Worm (Caenorhabditis elegans) whole organism, late embryonic: Measurements from ENCODE around the gene col-164.

Experiments used
- K02D7.2 ChIP-seq: sonication (generic microtip); optimal IDR thresholded peaks from 2 replicates; lab custom pipeline; 2017; ENCODE audit warnings: mild to moderate bottlenecking, missing genetic modification characterization, missing compliant biosample characterization
- T23F11.4 ChIP-seq: fragments of 200-800 bp; sonication (Bioruptor generic); optimal IDR thresholded peaks from 2 replicates; lab custom pipeline; 2018; ENCODE audit warnings: mild to moderate bottlenecking, missing genetic modification characterization, missing compliant biosample characterization
- ahr-1 ChIP-seq: sonication (generic microtip); optimal IDR thresholded peaks from 2 replicates; lab custom pipeline; 2016; ENCODE audit warnings: missing genetic modification characterization, missing compliant biosample characterization
- ceh-14 ChIP-seq: sonication (generic microtip); optimal IDR thresholded peaks from 2 replicates; lab custom pipeline; 2016; ENCODE audit warnings: missing genotype, missing genetic modification characterization, missing compliant biosample characterization
- ceh-18 ChIP-seq: sonication (generic microtip); optimal IDR thresholded peaks from 2 replicates; lab custom pipeline; 2016; ENCODE audit warnings: missing genetic modification characterization, missing compliant biosample characterization
- ceh-24 ChIP-seq: sonication (generic microtip); optimal IDR thresholded peaks from 2 replicates; lab custom pipeline; 2016; ENCODE audit warnings: mild to moderate bottlenecking, missing genetic modification characterization, missing compliant biosample characterization
- ceh-34 ChIP-seq: sonication (generic microtip); optimal IDR thresholded peaks from 2 replicates; lab custom pipeline; 2016; ENCODE audit warnings: mild to moderate bottlenecking, missing genetic modification characterization, missing compliant biosample characterization
- ceh-48 ChIP-seq: sonication (generic microtip); optimal IDR thresholded peaks from 2 replicates; lab custom pipeline; 2016; ENCODE audit warnings: missing genetic modification characterization, inconsistent platforms, missing compliant biosample characterization
- ceh-6 ChIP-seq: fragments of 200-800 bp; sonication (Bioruptor generic); optimal IDR thresholded peaks from 2 replicates; lab custom pipeline; 2018; ENCODE audit warnings: mild to moderate bottlenecking, missing genetic modification characterization, missing compliant biosample characterization
- dve-1 ChIP-seq: sonication (generic microtip); optimal IDR thresholded peaks from 2 replicates; lab custom pipeline; 2017; ENCODE audit warnings: antibody characterized with exemption, mild to moderate bottlenecking, missing genetic modification characterization, missing compliant biosample characterization
- ets-4 ChIP-seq: sonication (generic microtip); optimal IDR thresholded peaks from 2 replicates; lab custom pipeline; 2016; ENCODE audit warnings: missing genetic modification characterization, missing compliant biosample characterization
- eyg-1 ChIP-seq: sonication (generic microtip); optimal IDR thresholded peaks from 2 replicates; lab custom pipeline; 2016; ENCODE audit warnings: missing genotype, missing genetic modification characterization, missing compliant biosample characterization
- fax-1 ChIP-seq: sonication (generic microtip); optimal IDR thresholded peaks from 2 replicates; lab custom pipeline; 2016; ENCODE audit warnings: missing genotype, missing genetic modification characterization, missing compliant biosample characterization
- fkh-10 ChIP-seq: fragments of 150-350 bp; optimal IDR thresholded peaks from 2 replicates; lab custom pipeline; 2014; ENCODE audit warnings: missing biosample characterization, missing genetic modification reagents, missing genetic modification characterization
- fkh-6 ChIP-seq: sonication (generic microtip); optimal IDR thresholded peaks from 2 replicates; lab custom pipeline; 2016; ENCODE audit warnings: missing genetic modification characterization, missing compliant biosample characterization
- gmeb-2 ChIP-seq: sonication (generic microtip); optimal IDR thresholded peaks from 2 replicates; lab custom pipeline; 2016; ENCODE audit warnings: missing genetic modification characterization, inconsistent platforms, missing compliant biosample characterization
- hlh-13 ChIP-seq: fragments of 200-800 bp; sonication (Bioruptor generic); optimal IDR thresholded peaks from 2 replicates; lab custom pipeline; 2018; ENCODE audit warnings: mild to moderate bottlenecking, missing genetic modification characterization, missing compliant biosample characterization
- hlh-15 ChIP-seq: sonication (generic microtip); optimal IDR thresholded peaks from 2 replicates; lab custom pipeline; 2016; ENCODE audit warnings: missing genetic modification characterization, missing compliant biosample characterization
- hlh-30 ChIP-seq: sonication (generic microtip); optimal IDR thresholded peaks from 2 replicates; lab custom pipeline; 2017; ENCODE audit warnings: antibody characterized with exemption, missing genetic modification characterization, missing compliant biosample characterization; ENCODE audit not compliant: insufficient read depth
- lin-11 ChIP-seq: fragments of 200-800 bp; sonication (Bioruptor generic); optimal IDR thresholded peaks from 2 replicates; lab custom pipeline; 2018; ENCODE audit warnings: mild to moderate bottlenecking, missing genetic modification characterization, missing compliant biosample characterization
- mec-3 ChIP-seq: sonication (generic microtip); optimal IDR thresholded peaks from 2 replicates; lab custom pipeline; 2016; ENCODE audit warnings: borderline replicate concordance, missing genetic modification characterization, missing compliant biosample characterization
- npax-4 ChIP-seq: sonication (generic microtip); optimal IDR thresholded peaks from 2 replicates; lab custom pipeline; 2016; ENCODE audit warnings: missing genetic modification characterization, missing compliant biosample characterization
- odd-2 ChIP-seq: sonication (generic microtip); optimal IDR thresholded peaks from 2 replicates; lab custom pipeline; 2017; ENCODE audit warnings: antibody characterized with exemption, mild to moderate bottlenecking, missing genetic modification characterization, missing compliant biosample characterization
- pag-3 ChIP-seq: sonication (generic microtip); optimal IDR thresholded peaks from 2 replicates; lab custom pipeline; 2016; ENCODE audit warnings: missing compliant biosample characterization, missing genetic modification characterization, borderline replicate concordance
- pat-9 ChIP-seq: fragments of 200-800 bp; sonication (Bioruptor generic); optimal IDR thresholded peaks from 2 replicates; lab custom pipeline; 2018; ENCODE audit warnings: mild to moderate bottlenecking, missing genetic modification characterization, moderate library complexity, missing compliant biosample characterization
- pha-2 ChIP-seq: sonication (generic microtip); optimal IDR thresholded peaks from 2 replicates; lab custom pipeline; 2017; ENCODE audit warnings: mild to moderate bottlenecking, missing genetic modification characterization, missing compliant biosample characterization
- pha-4 ChIP-seq: fragments of 150-350 bp; optimal IDR thresholded peaks from 2 replicates; lab custom pipeline; 2018; ENCODE audit warnings: missing biosample characterization, missing genetic modification reagents, missing genetic modification characterization
- pros-1 ChIP-seq: fragments of 150-350 bp; optimal IDR thresholded peaks from 2 replicates; lab custom pipeline; 2014; ENCODE audit warnings: missing biosample characterization, missing genetic modification reagents, missing genetic modification characterization
- sox-2 ChIP-seq: fragments of 200-800 bp; sonication (Bioruptor generic); IDR thresholded peaks from 2 replicates; pipeline ENCODE4 v1.3.6; 2022; ENCODE audit warnings: missing genetic modification reagents, missing genetic modification characterization, missing compliant biosample characterization
- ttx-3 ChIP-seq: sonication (generic microtip); optimal IDR thresholded peaks from 2 replicates; lab custom pipeline; 2016; ENCODE audit warnings: missing genetic modification reagents, missing genetic modification characterization, missing compliant biosample characterization
- unc-42 ChIP-seq: sonication (generic microtip); optimal IDR thresholded peaks from 2 replicates; lab custom pipeline; 2016; ENCODE audit warnings: missing genotype, missing genetic modification characterization, missing compliant biosample characterization
- zip-5 ChIP-seq: sonication (generic microtip); optimal IDR thresholded peaks from 2 replicates; lab custom pipeline; 2016; ENCODE audit warnings: missing genetic modification characterization, missing compliant biosample characterization

Gene col-164

DNA sequence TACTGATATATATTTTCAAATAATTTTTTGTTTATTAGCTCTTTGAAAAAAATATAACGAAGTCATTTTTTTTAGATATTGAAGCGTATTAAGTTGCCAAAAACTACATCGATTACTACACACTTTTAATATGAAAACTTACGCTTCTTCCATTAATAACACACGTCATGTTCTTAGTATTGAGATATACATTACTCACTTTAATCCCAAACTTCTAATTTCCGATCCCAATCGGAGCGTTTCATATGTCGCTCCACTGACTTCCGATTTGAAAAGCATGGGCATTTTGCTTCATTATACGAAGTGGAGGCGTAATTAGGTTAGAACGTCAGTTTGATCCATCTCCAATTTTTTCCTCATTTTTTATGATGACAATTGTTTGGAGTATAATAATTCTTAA is 14.4 kb upstream of the col-164 start:
- TF ChIP-seq ahr-1 (tag; lab: Kevin White, UChicago) (no peak), unc-42 (tag; lab: Kevin White, UChicago) (no peak), ets-4 (tag; lab: Kevin White, UChicago) (no peak), ceh-24 (no peak), pha-4 (tag; lab: Kevin White, UChicago) (no peak), T23F11.4 (GFP tag; lab: Kevin White, UChicago) (no peak), K02D7.2 (no peak), odd-2 (tag; lab: Kevin White, UChicago) (no peak), ceh-14 (tag; lab: Kevin White, UChicago) (no peak), fax-1 (tag; lab: Kevin White, UChicago) (no peak)

DNA sequence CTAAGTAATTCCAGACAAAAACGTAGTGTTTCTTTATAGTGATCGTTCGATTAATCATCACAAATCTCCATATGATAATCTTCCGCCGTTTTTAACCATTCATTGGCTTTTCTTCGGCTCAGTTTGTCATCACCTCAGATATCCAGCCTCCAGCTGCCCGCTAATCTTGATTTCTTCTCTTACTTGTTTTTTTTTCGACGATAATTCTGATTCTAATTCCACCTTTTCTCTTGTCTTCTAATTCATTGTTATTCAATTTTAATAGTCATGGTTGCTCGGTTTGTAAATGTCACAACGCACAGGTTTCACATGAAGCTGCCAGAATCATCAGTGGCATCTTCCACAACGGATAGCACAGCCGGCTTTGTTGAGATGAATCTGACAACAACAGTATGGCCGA is 13.7 kb upstream of the col-164 start, which contains the start of gene F49H12.4:
Gene F49H12.4, plus strand, starts transcription at position 301 of the 400 bp plus-strand sequence.
- TF ChIP-seq hlh-13 (GFP tag; lab: Kevin White, UChicago): no peak
- no peak for TF ChIP-seq ttx-3 (tag; lab: Kevin White, UChicago)
- TF ChIP-seq, all 69 proteins: peak for 0

DNA sequence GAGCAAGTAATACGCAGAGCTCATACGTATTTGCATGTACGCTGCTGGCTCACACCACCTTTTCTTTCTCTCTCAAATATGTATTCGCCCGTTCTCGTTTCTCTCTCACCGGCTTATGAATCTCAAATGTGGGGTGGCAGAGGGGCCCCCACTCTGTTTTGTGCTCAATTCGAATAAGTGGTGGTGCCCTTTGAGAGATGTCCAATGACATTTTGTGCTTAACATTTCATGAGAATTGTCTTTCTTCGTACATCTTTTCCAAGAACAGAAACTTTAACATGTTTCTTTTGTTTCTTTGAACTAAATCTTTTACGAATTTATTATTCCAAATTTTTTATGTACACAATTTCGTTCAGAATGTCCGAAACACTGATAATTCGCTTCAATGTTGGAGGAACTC is 9.2 kb upstream of the col-164 start, which contains the start of gene F49H12.3:
Gene F49H12.3, plus strand, starts transcription at position 357 of the 400 bp plus-strand sequence.
- no peak for TF ChIP-seq unc-42 (tag; lab: Kevin White, UChicago)
- no peak for TF ChIP-seq npax-4
- no peak for TF ChIP-seq dve-1 (tag; lab: Kevin White, UChicago)
- no peak for TF ChIP-seq pat-9 (tag; lab: Kevin White, UChicago)

DNA sequence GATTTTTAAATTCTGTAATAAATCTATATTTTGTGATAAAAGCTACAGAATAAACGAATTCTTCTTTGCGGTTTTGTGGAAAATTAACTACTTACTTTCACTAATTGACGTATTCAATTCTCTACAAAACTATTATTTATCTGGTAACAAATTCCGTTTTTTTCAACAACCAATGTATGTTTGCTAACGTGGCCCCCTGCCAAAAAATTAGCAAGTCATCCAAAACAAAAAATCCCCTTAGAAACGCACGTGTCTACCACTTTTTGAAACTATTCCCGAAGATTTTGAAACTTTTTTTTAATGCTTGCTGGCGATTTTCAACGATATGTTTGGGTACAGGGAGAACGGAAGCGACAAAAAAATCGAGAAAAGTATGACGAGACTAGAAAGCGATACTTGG is 8.3 kb upstream of the col-164 start, which contains the start of gene F49H12.2:
Gene F49H12.2, plus strand, starts transcription at position 301 of the 400 bp plus-strand sequence.
- TF ChIP-seq hlh-13 (GFP tag; lab: Kevin White, UChicago): no peak
- TF ChIP-seq pros-1 (tag; lab: Kevin White, UChicago): no peak
- no peak for TF ChIP-seq ceh-6 (GFP tag; lab: Kevin White, UChicago)
- TF ChIP-seq mec-3 (tag; lab: Kevin White, UChicago): no peak
- no peak for TF ChIP-seq pha-2 (tag; lab: Kevin White, UChicago)
- TF ChIP-seq sox-2: no peak
- TF ChIP-seq eyg-1 (tag; lab: Kevin White, UChicago): no peak
- no peak for TF ChIP-seq pag-3 (tag; lab: Kevin White, UChicago)
- TF ChIP-seq fkh-6 (tag; lab: Kevin White, UChicago): no peak
- no peak for TF ChIP-seq ceh-34
- TF ChIP-seq gmeb-2 (tag; lab: Kevin White, UChicago): no peak
- no peak for TF ChIP-seq lin-11
- TF ChIP-seq hlh-15 (tag; lab: Kevin White, UChicago): no peak
- TF ChIP-seq unc-42 (tag; lab: Kevin White, UChicago): no peak
- TF ChIP-seq ceh-18 (tag; lab: Kevin White, UChicago): no peak
- TF ChIP-seq ceh-14 (tag; lab: Kevin White, UChicago): no peak
- no peak for TF ChIP-seq hlh-30 (tag; lab: Kevin White, UChicago)
- no peak for TF ChIP-seq zip-5 (tag; lab: Kevin White, UChicago)

DNA sequence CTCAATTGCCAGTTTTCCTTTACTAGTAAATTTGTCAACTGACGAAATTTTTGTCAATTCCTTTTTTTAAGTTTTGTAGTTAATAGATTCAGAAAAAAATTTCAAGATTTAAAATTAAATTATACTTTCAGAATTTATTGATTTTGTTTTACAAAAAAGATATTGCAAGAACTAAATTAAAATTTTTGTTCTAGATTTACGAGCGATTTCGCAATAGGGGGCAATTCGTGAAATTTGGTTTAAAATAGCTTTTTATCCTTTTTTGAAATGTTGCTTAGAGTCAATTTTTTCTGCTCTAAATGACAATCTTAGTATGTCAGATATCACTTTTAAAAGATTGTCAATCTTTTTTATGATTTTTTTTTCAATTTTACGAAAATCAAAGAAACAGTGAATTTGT is 7.8 kb upstream of the col-164 start:
- TF ChIP-seq fkh-10 (GFP tag; lab: Kevin White, UChicago): no peak
- TF ChIP-seq sox-2: no peak
- TF ChIP-seq ceh-48 (tag; lab: Kevin White, UChicago): no peak
- no peak for TF ChIP-seq mec-3 (tag; lab: Kevin White, UChicago)
